Worm (Caenorhabditis elegans) whole organism, young adult: ENCODE results near the gene Y54E2A.10.

ENCODE experiments used
- B0261.1 ChIP-seq: sonication (generic microtip); optimal IDR thresholded peaks from 2 replicates; lab custom pipeline; 2016; ENCODE audit warnings: mild to moderate bottlenecking, missing genetic modification characterization, moderate library complexity, missing compliant biosample characterization
- B0336.3 ChIP-seq: fragments of 200-800 bp; sonication (Bioruptor generic); IDR thresholded peaks from 2 replicates; pipeline ENCODE4 v1.3.6; 2022; ENCODE audit warnings: missing genetic modification characterization, missing compliant biosample characterization
- C06A6.2 ChIP-seq: fragments of 200-800 bp; sonication (Bioruptor generic); conservative IDR thresholded peaks from 2 replicates; pipeline ENCODE4 v1.3.6; 2022; ENCODE audit warnings: missing genetic modification characterization, missing compliant biosample characterization
- C17E4.6 ChIP-seq: fragments of 200-800 bp; sonication (Bioruptor generic); IDR thresholded peaks from 2 replicates; pipeline ENCODE4 v1.3.6; 2022; ENCODE audit warnings: missing genetic modification reagents, missing genetic modification characterization, missing compliant biosample characterization
- F10E7.11 ChIP-seq: sonication (generic microtip); optimal IDR thresholded peaks from 2 replicates; lab custom pipeline; 2017; ENCODE audit warnings: mild to moderate bottlenecking, missing genetic modification characterization, moderate library complexity, missing compliant biosample characterization
- F23B12.7 ChIP-seq: sonication (generic microtip); optimal IDR thresholded peaks from 2 replicates; lab custom pipeline; 2017; ENCODE audit warnings: missing genetic modification characterization, mild to moderate bottlenecking, missing compliant biosample characterization, antibody characterized with exemption, moderate library complexity; ENCODE audit not compliant: insufficient read depth
- F39B2.1 ChIP-seq: fragments of 200-800 bp; sonication (Bioruptor generic); IDR thresholded peaks from 2 replicates; pipeline ENCODE4 v1.3.6; 2022; ENCODE audit warnings: missing genetic modification reagents, missing genetic modification characterization, missing compliant biosample characterization
- F49E8.2 ChIP-seq: sonication (generic microtip); optimal IDR thresholded peaks from 3 replicates; lab custom pipeline; 2017; ENCODE audit warnings: missing genetic modification characterization, mild to moderate bottlenecking, missing compliant biosample characterization, antibody characterized with exemption, moderate library complexity; ENCODE audit not compliant: insufficient read depth
- F52B5.7 ChIP-seq: sonication (generic microtip); optimal IDR thresholded peaks from 2 replicates; lab custom pipeline; 2016; ENCODE audit warnings: mild to moderate bottlenecking, missing genetic modification characterization, missing compliant biosample characterization
- K12H6.12 ChIP-seq: fragments of 200-800 bp; sonication (Bioruptor generic); optimal IDR thresholded peaks from 2 replicates; lab custom pipeline; 2018; ENCODE audit warnings: mild to moderate bottlenecking, missing genetic modification characterization, missing compliant biosample characterization
- T07F8.4 ChIP-seq: sonication (generic microtip); optimal IDR thresholded peaks from 2 replicates; lab custom pipeline; 2016; ENCODE audit warnings: mild to moderate bottlenecking, missing genetic modification characterization, moderate library complexity, missing compliant biosample characterization
- T26A5.8 ChIP-seq: sonication (generic microtip); optimal IDR thresholded peaks from 2 replicates; lab custom pipeline; 2016; ENCODE audit warnings: missing genetic modification characterization, missing compliant biosample characterization
- Y53F4B.3 ChIP-seq: fragments of 200-800 bp; sonication (Bioruptor generic); IDR thresholded peaks from 2 replicates; pipeline ENCODE4 v1.3.6; 2022; ENCODE audit warnings: missing genetic modification reagents, missing genetic modification characterization, missing compliant biosample characterization
- Y56A3A.18 ChIP-seq: fragments of 200-800 bp; sonication (Bioruptor generic); IDR thresholded peaks from 2 replicates; pipeline ENCODE4 v1.3.6; 2022; ENCODE audit warnings: missing genetic modification reagents, missing genetic modification characterization, missing compliant biosample characterization
- Y79H2A.3 ChIP-seq: fragments of 200-800 bp; sonication (Bioruptor generic); conservative IDR thresholded peaks from 2 replicates; pipeline ENCODE4 v1.3.6; 2022; ENCODE audit warnings: missing genetic modification reagents, missing genetic modification characterization, missing compliant biosample characterization
- ama-1 ChIP-seq, 3 experiments: fragments of 150-350 bp in 1 of 3; sonication (generic microtip) in 2 of 3; optimal IDR thresholded peaks; 2 replicates each; lab custom pipeline; 2014 to 2018; ENCODE audit warnings: missing biosample characterization in 2 of 3, missing genetic modification characterization in 2 of 3, missing genetic modification reagents in 2 of 3
- aptf-3 ChIP-seq: fragments of 200-800 bp; sonication (Bioruptor generic); IDR thresholded peaks from 2 replicates; pipeline ENCODE4 v1.3.6; 2022; ENCODE audit warnings: missing genetic modification characterization, missing compliant biosample characterization
- athp-1 ChIP-seq: sonication (generic microtip); optimal IDR thresholded peaks from 2 replicates; lab custom pipeline; 2017; ENCODE audit warnings: mild to moderate bottlenecking, missing genetic modification characterization, missing compliant biosample characterization
- attf-6 ChIP-seq: fragments of 200-800 bp; sonication (Bioruptor generic); IDR thresholded peaks from 2 replicates; pipeline ENCODE4 v1.3.6; 2022; ENCODE audit warnings: missing genetic modification reagents, missing genetic modification characterization, missing compliant biosample characterization
- bed-1 ChIP-seq: fragments of 200-800 bp; sonication (Bioruptor generic); IDR thresholded peaks from 2 replicates; pipeline ENCODE4 v1.3.6; 2022; ENCODE audit warnings: missing genetic modification reagents, missing genetic modification characterization, missing compliant biosample characterization
- cebp-1 ChIP-seq, 2 experiments: fragments of 200-800 bp in 1 of 2; sonication (Bioruptor generic) in 1 of 2; sonication (generic microtip) in 1 of 2; IDR thresholded peaks in 1 of 2; optimal IDR thresholded peaks in 1 of 2; 2 replicates each; pipeline versions ENCODE4 v1.3.6 to Lab custom; 2017 to 2022; ENCODE audit warnings: missing compliant biosample characterization in 2 of 2, missing genetic modification characterization in 2 of 2, mild to moderate bottlenecking in 1 of 2, missing genetic modification reagents in 1 of 2, moderate library complexity in 1 of 2
- ceh-58 ChIP-seq: fragments of 200-800 bp; sonication (Bioruptor generic); IDR thresholded peaks from 2 replicates; pipeline ENCODE4 v1.3.6; 2022; ENCODE audit warnings: missing genetic modification characterization, missing compliant biosample characterization
- ceh-91 ChIP-seq: fragments of 200-800 bp; sonication (Bioruptor generic); IDR thresholded peaks from 2 replicates; pipeline ENCODE4 v1.3.6; 2022; ENCODE audit warnings: missing genetic modification reagents, missing genetic modification characterization, missing compliant biosample characterization
- die-1 ChIP-seq: sonication (generic microtip); optimal IDR thresholded peaks from 2 replicates; lab custom pipeline; 2016; ENCODE audit warnings: missing genotype, mild to moderate bottlenecking, missing genetic modification characterization, missing compliant biosample characterization
- egrh-3 ChIP-seq: fragments of 200-800 bp; sonication (Bioruptor generic); IDR thresholded peaks from 2 replicates; pipeline ENCODE4 v1.3.6; 2022; ENCODE audit warnings: missing genetic modification reagents, missing genetic modification characterization, missing compliant biosample characterization
- gei-17 ChIP-seq: fragments of 200-800 bp; sonication (Bioruptor generic); optimal IDR thresholded peaks from 2 replicates; lab custom pipeline; 2018; ENCODE audit warnings: mild to moderate bottlenecking, missing genetic modification characterization, missing compliant biosample characterization
- him-1 ChIP-seq: sonication (generic microtip); optimal IDR thresholded peaks from 2 replicates; lab custom pipeline; 2016; ENCODE audit warnings: missing genotype, missing genetic modification reagents, missing genetic modification characterization, missing compliant biosample characterization
- hrde-1 ChIP-seq: sonication (generic microtip); optimal IDR thresholded peaks from 2 replicates; lab custom pipeline; 2016; ENCODE audit warnings: missing genetic modification characterization, mild to moderate bottlenecking, missing compliant biosample characterization, moderate library complexity, missing genotype, missing genetic modification reagents, borderline replicate concordance
- let-607 ChIP-seq, 2 experiments: fragments of 200-800 bp in 1 of 2; sonication (Bioruptor generic) in 1 of 2; sonication (generic microtip) in 1 of 2; optimal IDR thresholded peaks; 2 replicates each; lab custom pipeline; 2016 to 2018; ENCODE audit warnings: mild to moderate bottlenecking in 2 of 2, missing compliant biosample characterization in 2 of 2, missing genetic modification characterization in 2 of 2, moderate library complexity in 2 of 2, missing genotype in 1 of 2
- lin-40 ChIP-seq: sonication (generic microtip); optimal IDR thresholded peaks from 2 replicates; lab custom pipeline; 2016; ENCODE audit warnings: missing genetic modification characterization, mild to moderate bottlenecking, missing compliant biosample characterization, missing genotype, missing genetic modification reagents
- madf-8 ChIP-seq: fragments of 200-800 bp; sonication (Bioruptor generic); conservative IDR thresholded peaks from 2 replicates; pipeline ENCODE4 v1.3.6; 2022; ENCODE audit warnings: missing genetic modification reagents, missing genetic modification characterization, missing compliant biosample characterization
- mcd-1 ChIP-seq: fragments of 200-800 bp; sonication (Bioruptor generic); IDR thresholded peaks from 2 replicates; pipeline ENCODE4 v1.3.6; 2022; ENCODE audit warnings: missing genetic modification reagents, missing genetic modification characterization, missing compliant biosample characterization
- mel-28 ChIP-seq: sonication (generic microtip); optimal IDR thresholded peaks from 2 replicates; lab custom pipeline; 2016; ENCODE audit warnings: borderline replicate concordance, mild to moderate bottlenecking, missing genetic modification characterization, missing compliant biosample characterization
- mes-4 ChIP-seq: sonication (generic microtip); optimal IDR thresholded peaks from 2 replicates; lab custom pipeline; 2016; ENCODE audit warnings: missing genotype, missing genetic modification characterization, missing compliant biosample characterization
- nfya-1 ChIP-seq: sonication (generic microtip); optimal IDR thresholded peaks from 2 replicates; lab custom pipeline; 2017; ENCODE audit warnings: antibody characterized with exemption, missing compliant biosample characterization, missing genetic modification characterization, borderline replicate concordance; ENCODE audit not compliant: insufficient read depth
- nfya-2 ChIP-seq: fragments of 200-800 bp; sonication (Bioruptor generic); IDR thresholded peaks from 2 replicates; pipeline ENCODE4 v1.3.6; 2022; ENCODE audit warnings: missing genetic modification reagents, missing genetic modification characterization, missing compliant biosample characterization
- nhr-80 ChIP-seq: sonication (generic microtip); optimal IDR thresholded peaks from 2 replicates; lab custom pipeline; 2016; ENCODE audit warnings: missing genetic modification characterization, missing compliant biosample characterization
- pbrm-1 ChIP-seq: fragments of 200-800 bp; sonication (Bioruptor generic); IDR thresholded peaks from 2 replicates; pipeline ENCODE4 v1.3.6; 2022; ENCODE audit warnings: missing genetic modification reagents, missing genetic modification characterization, missing compliant biosample characterization
- rcor-1 ChIP-seq: fragments of 200-800 bp; sonication (Bioruptor generic); IDR thresholded peaks from 2 replicates; pipeline ENCODE4 v1.3.6; 2022; ENCODE audit warnings: missing genetic modification reagents, missing genetic modification characterization, missing compliant biosample characterization
- rpc-1 ChIP-seq, 2 experiments: fragments of 150-350 bp in 1 of 2; sonication (generic microtip) in 1 of 2; optimal IDR thresholded peaks; 2 replicates each; lab custom pipeline; 2014 to 2018; ENCODE audit warnings: missing biosample characterization in 1 of 2, missing genetic modification characterization in 1 of 2, missing genetic modification reagents in 1 of 2, missing genotype in 1 of 2
- sptf-2 ChIP-seq: fragments of 200-800 bp; sonication (Bioruptor generic); optimal IDR thresholded peaks from 2 replicates; lab custom pipeline; 2018; ENCODE audit warnings: mild to moderate bottlenecking, missing genetic modification characterization, missing compliant biosample characterization
- tlf-1 ChIP-seq: fragments of 200-800 bp; sonication (Bioruptor generic); optimal IDR thresholded peaks from 2 replicates; lab custom pipeline; 2018; ENCODE audit warnings: mild to moderate bottlenecking, missing genetic modification characterization, missing compliant biosample characterization
- unc-62 ChIP-seq: fragments of 150-350 bp; optimal IDR thresholded peaks from 2 replicates; lab custom pipeline; 2014; ENCODE audit warnings: missing biosample characterization, missing genetic modification reagents, missing genetic modification characterization
- xnd-1 ChIP-seq: sonication (generic microtip); optimal IDR thresholded peaks from 2 replicates; lab custom pipeline; 2016; ENCODE audit warnings: missing genotype, missing genetic modification reagents, missing genetic modification characterization, missing compliant biosample characterization
- zfh-2 ChIP-seq: fragments of 200-800 bp; sonication (Bioruptor generic); conservative IDR thresholded peaks from 2 replicates; pipeline ENCODE4 v1.3.6; 2022; ENCODE audit warnings: missing genetic modification reagents, missing genetic modification characterization, missing compliant biosample characterization
- ztf-26 ChIP-seq: sonication (generic microtip); optimal IDR thresholded peaks from 2 replicates; lab custom pipeline; 2017; ENCODE audit warnings: missing genetic modification characterization, missing compliant biosample characterization
- ztf-3 ChIP-seq: fragments of 200-800 bp; sonication (Bioruptor generic); optimal IDR thresholded peaks from 2 replicates; lab custom pipeline; 2018; ENCODE audit warnings: mild to moderate bottlenecking, missing genetic modification characterization, missing compliant biosample characterization

The Y54E2A.10 gene

ce11 chrII:14822419-14822818, 31.6 kb downstream of the Y54E2A.10 start (continued):
- TF ChIP-seq madf-8 (GFP tag; lab: Robert Waterston, UW) (no peak), mcd-1 (GFP tag; lab: Robert Waterston, UW) (peak; percentile 48), him-1 (no peak), let-607 (tag; optimal IDR thresholded peaks at IDR 0.05; lab: Kevin White, UChicago) (peak in 1 of 2 experiments; percentile 1), ztf-3 (GFP tag; lab: Kevin White, UChicago) (no peak), zfh-2 (GFP tag; lab: Robert Waterston, UW) (0 out of 2 replicates have a peak, but pooled peaks have one; percentile 30), F52B5.7 (tag; lab: Kevin White, UChicago) (no peak), ztf-26 (tag; lab: Kevin White, UChicago) (no peak), rcor-1 (GFP tag; lab: Robert Waterston, UW) (peak; percentile 45), F49E8.2 (no peak), F39B2.1 (GFP tag; lab: Robert Waterston, UW) (no peak), cebp-1 (GFP tag; IDR thresholded peaks at IDR 0.05; lab: Robert Waterston, UW) (no peak), cebp-1 (tag; optimal IDR thresholded peaks at IDR 0.05; lab: Kevin White, UChicago) (peak; percentile 61), ama-1 (optimal IDR thresholded peaks at IDR 0.05; lab: Kevin White, UChicago) (no peak), ama-1 (GFP tag; optimal IDR thresholded peaks at IDR 0.05; lab: Kevin White, UChicago) (no peak), Y79H2A.3 (GFP tag; lab: Robert Waterston, UW) (no peak), F10E7.11 (tag; lab: Kevin White, UChicago) (no peak), B0336.3 (0 out of 2 replicates have a peak, but pooled peaks have one; percentile 18), mel-28 (tag; lab: Kevin White, UChicago) (no peak), K12H6.12 (tag; lab: Kevin White, UChicago) (no peak), mes-4 (tag; lab: Kevin White, UChicago) (no peak), gei-17 (GFP tag; lab: Kevin White, UChicago) (no peak), hrde-1 (tag; lab: Kevin White, UChicago) (no peak), T07F8.4 (tag; lab: Kevin White, UChicago) (no peak), egrh-3 (GFP tag; lab: Robert Waterston, UW) (no peak), ceh-58 (GFP tag; lab: Robert Waterston, UW) (no peak), F23B12.7 (tag; lab: Kevin White, UChicago) (no peak), nfya-1 (tag; lab: Kevin White, UChicago) (no peak), C06A6.2 (GFP tag; lab: Robert Waterston, UW) (no peak), aptf-3 (no peak), bed-1 (GFP tag; lab: Robert Waterston, UW) (no peak), Y56A3A.18 (GFP tag; lab: Robert Waterston, UW) (0 out of 2 replicates have a peak, but pooled peaks have one; percentile 33), pbrm-1 (GFP tag; lab: Robert Waterston, UW) (0 out of 2 replicates have a peak, but pooled peaks have one; percentile 39), tlf-1 (GFP tag; lab: Kevin White, UChicago) (no peak), unc-62 (GFP tag; lab: Kevin White, UChicago) (no peak), ceh-91 (no peak), sptf-2 (GFP tag; lab: Kevin White, UChicago) (no peak), Y53F4B.3 (GFP tag; lab: Robert Waterston, UW) (no peak), T26A5.8 (tag; lab: Kevin White, UChicago) (no peak), C17E4.6 (GFP tag; lab: Robert Waterston, UW) (no peak), nfya-2 (no peak), athp-1 (tag; lab: Kevin White, UChicago) (no peak), nhr-80 (tag; lab: Kevin White, UChicago) (peak; percentile 92), xnd-1 (tag; lab: Kevin White, UChicago) (no peak), die-1 (tag; lab: Kevin White, UChicago) (no peak), attf-6 (GFP tag; lab: Robert Waterston, UW) (no peak), B0261.1 (tag; lab: Kevin White, UChicago) (no peak), rpc-1 (optimal IDR thresholded peaks at IDR 0.05; lab: Kevin White, UChicago) (no peak), rpc-1 (tag; optimal IDR thresholded peaks at IDR 0.05; lab: Kevin White, UChicago) (no peak), lin-40 (peak; percentile 74)
